Worm (Caenorhabditis elegans): ENCODE data around the gene pals-33.

- TF ChIP-seq lin-39 (tag; optimal IDR thresholded peaks at IDR 0.05), result no peak
- TF ChIP-seq aly-2 (tag; optimal IDR thresholded peaks at IDR 0.05), result no peak
- TF ChIP-seq ceh-82 (tag; optimal IDR thresholded peaks at IDR 0.05), result no peak
- TF ChIP-seq lin-13 (GFP tag; optimal IDR thresholded peaks at IDR 0.05), result no peak
- TF ChIP-seq elt-3 (tag; optimal IDR thresholded peaks at IDR 0.05), result no peak
- peak; percentile 33 for TF ChIP-seq nhr-20 (tag; optimal IDR thresholded peaks at IDR 0.05)
- TF ChIP-seq ces-1 (GFP tag; optimal IDR thresholded peaks at IDR 0.05), result no peak
- no peak for TF ChIP-seq ceh-90 (tag; optimal IDR thresholded peaks at IDR 0.05)
- TF ChIP-seq dpl-1 (GFP tag; optimal IDR thresholded peaks at IDR 0.05), result no peak
- no peak for TF ChIP-seq sptf-1 (tag; optimal IDR thresholded peaks at IDR 0.05)
Measured at ce11 chrV:3634293-3635016, 38.7 kb upstream of the pals-33 start.

Measured in whole organism, L1 larva.